Worm (Caenorhabditis elegans) whole organism, L4 larva: Measurements from ENCODE around the gene F35D2.3.

Experiments used
- daf-19 ChIP-seq: fragments of 200-800 bp; sonication (Bioruptor generic); conservative IDR thresholded peaks from 2 replicates; pipeline ENCODE4 v1.3.6; 2022; ENCODE audit warnings: missing genetic modification characterization, missing compliant biosample characterization
- jun-1 ChIP-seq: fragments of 150-350 bp; optimal IDR thresholded peaks from 2 replicates; lab custom pipeline; 2014; ENCODE audit warnings: missing biosample characterization, missing genetic modification reagents, missing genetic modification characterization
- lin-38 ChIP-seq: fragments of 200-800 bp; sonication (Bioruptor generic); IDR thresholded peaks from 2 replicates; pipeline ENCODE4 v1.3.6; 2022; ENCODE audit warnings: missing genetic modification reagents, missing genetic modification characterization, missing compliant biosample characterization
- lin-39 ChIP-seq: fragments of 150-350 bp; optimal IDR thresholded peaks from 2 replicates; lab custom pipeline; 2014; ENCODE audit warnings: missing biosample characterization, missing genetic modification reagents, missing genetic modification characterization
- nhr-11 ChIP-seq: fragments of 150-350 bp; optimal IDR thresholded peaks from 2 replicates; lab custom pipeline; 2014; ENCODE audit warnings: missing biosample characterization, missing genetic modification characterization
- nhr-237 ChIP-seq: sonication (generic microtip); optimal IDR thresholded peaks from 2 replicates; lab custom pipeline; 2017; ENCODE audit warnings: missing biosample characterization, missing genetic modification characterization
- nhr-25 ChIP-seq: sonication (generic microtip); optimal IDR thresholded peaks from 2 replicates; lab custom pipeline; 2017; ENCODE audit warnings: missing genetic modification characterization, mild to moderate bottlenecking, missing compliant biosample characterization, antibody characterized with exemption, moderate library complexity, borderline replicate concordance; ENCODE audit not compliant: insufficient read depth
- skn-1 ChIP-seq: fragments of 150-350 bp; optimal IDR thresholded peaks from 2 replicates; lab custom pipeline; 2014; ENCODE audit warnings: missing biosample characterization, missing genetic modification characterization
- snpc-4 ChIP-seq: fragments of 150-350 bp; optimal IDR thresholded peaks from 2 replicates; lab custom pipeline; 2014; ENCODE audit warnings: missing biosample characterization, missing genetic modification characterization
- zag-1 ChIP-seq: fragments of 150-350 bp; optimal IDR thresholded peaks from 2 replicates; lab custom pipeline; 2014; ENCODE audit warnings: missing biosample characterization, missing genetic modification characterization

ce11 chrII:7599357-7599756, 29.0 kb downstream of the F35D2.3 start, which contains the start of gene npp-21:
- TF ChIP-seq zag-1 (no peak), nhr-11 (tag; lab: Kevin White, UChicago) (no peak), lin-38 (GFP tag; lab: Robert Waterston, UW) (no peak), nhr-25 (tag; lab: Kevin White, UChicago) (no peak), daf-19 (GFP tag; lab: Robert Waterston, UW) (no peak), snpc-4 (tag; lab: Kevin White, UChicago) (no peak), nhr-237 (no peak), jun-1 (tag; lab: Kevin White, UChicago) (no peak), lin-39 (tag; lab: Kevin White, UChicago) (no peak), skn-1 (tag; lab: Kevin White, UChicago) (no peak)
